Worm (Caenorhabditis elegans): ENCODE data around the gene ulp-2.
A peak's percentile ranks its signal among the peaks of the same experiment; 100 is the strongest.
"Not testable (repeated sequence)": the region's sequence is repeated elsewhere in the genome, so short reads cannot be mapped to it uniquely, and the experiment has no call there.

Gene ulp-2

DNA sequence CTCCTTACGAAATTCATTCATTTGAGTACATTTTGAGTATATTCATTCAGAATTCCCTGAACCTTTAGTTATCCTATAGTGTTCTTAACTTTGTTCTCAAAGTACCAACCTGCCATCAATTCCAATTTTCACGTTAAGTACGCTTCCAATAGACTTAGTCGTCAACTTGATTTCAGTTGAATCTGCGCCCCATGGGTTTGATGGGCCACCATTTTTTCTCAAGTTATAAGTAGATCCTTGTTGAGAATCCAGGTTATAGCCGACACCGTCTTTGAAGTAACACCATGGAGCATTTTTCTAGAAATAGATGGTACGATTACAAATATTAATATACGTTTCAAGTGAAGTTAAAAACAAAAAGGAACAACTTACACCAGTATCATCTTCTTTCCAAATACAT is 34.9 kb downstream of the ulp-2 start:
- TF ChIP-seq unc-62 (GFP tag; optimal IDR thresholded peaks at IDR 0.05 in 1 of 2): peak in 1 of 2 experiments; percentile 96
- no peak for TF ChIP-seq unc-62 (tag; optimal IDR thresholded peaks at IDR 0.05)
- TF ChIP-seq aha-1 (tag): peak; percentile 12
- no peak for TF ChIP-seq spr-1 (tag; optimal IDR thresholded peaks at IDR 0.05)

- TF ChIP-seq lin-13 (GFP tag; optimal IDR thresholded peaks at IDR 0.05) (no peak), R02D3.7 (tag; optimal IDR thresholded peaks at IDR 0.05) (no peak), pqm-1 (tag; optimal IDR thresholded peaks at IDR 0.05) (peak; percentile 63), dpl-1 (GFP tag; optimal IDR thresholded peaks at IDR 0.05) (no peak), nhr-28 (tag; optimal IDR thresholded peaks at IDR 0.05) (peak; percentile 17), D1046.2 (GFP tag; IDR thresholded peaks at IDR 0.05) (no peak), ces-1 (GFP tag; optimal IDR thresholded peaks at IDR 0.05) (no peak), dve-1 (tag; optimal IDR thresholded peaks at IDR 0.05; ENCODE audit: insufficient read depth) (peak; percentile 42), hlh-11 (tag; optimal IDR thresholded peaks at IDR 0.05) (peak; percentile 6)
Measured at ce11 chrII:4920608-4921007, 39.1 kb downstream of the ulp-2 start.

ce11 chrII:4918501-4919021 is 41.1 kb downstream of the ulp-2 start:
- TF ChIP-seq unc-62 (GFP tag; optimal IDR thresholded peaks at IDR 0.05 in 1 of 2) (peak in 1 of 2 experiments; percentile 62), unc-62 (tag; optimal IDR thresholded peaks at IDR 0.05) (no peak), ces-1 (GFP tag; optimal IDR thresholded peaks at IDR 0.05) (no peak)

DNA sequence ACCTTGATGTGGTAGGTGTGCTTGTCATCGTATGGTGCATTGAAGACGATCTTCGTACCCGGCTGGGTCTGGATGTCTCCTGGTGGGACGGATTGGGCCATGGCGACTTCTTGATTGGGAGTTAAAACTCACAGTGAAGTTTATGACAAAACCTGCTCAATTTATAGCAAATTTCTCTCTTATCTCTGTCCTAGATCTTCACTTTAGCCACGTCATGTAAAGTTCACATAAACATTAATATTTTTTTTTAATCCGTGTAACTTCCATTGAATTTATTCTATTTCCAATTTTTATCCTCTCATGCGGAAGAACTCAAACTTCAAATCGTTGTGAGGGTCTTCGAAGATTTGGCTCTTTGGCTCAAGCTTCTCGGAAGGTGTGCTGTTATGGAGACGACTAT is 43.2 kb downstream of the ulp-2 start, which contains the start of gene msp-31:
Gene msp-31, minus strand, starts transcription at position 101 of the 400 bp plus-strand sequence.
- TF ChIP-seq fos-1 (tag; optimal IDR thresholded peaks at IDR 0.05); Y5F2A.4 (GFP tag; optimal IDR thresholded peaks at IDR 0.05); zip-11 (GFP tag; IDR thresholded peaks at IDR 0.05): not testable (repeated sequence)

DNA sequence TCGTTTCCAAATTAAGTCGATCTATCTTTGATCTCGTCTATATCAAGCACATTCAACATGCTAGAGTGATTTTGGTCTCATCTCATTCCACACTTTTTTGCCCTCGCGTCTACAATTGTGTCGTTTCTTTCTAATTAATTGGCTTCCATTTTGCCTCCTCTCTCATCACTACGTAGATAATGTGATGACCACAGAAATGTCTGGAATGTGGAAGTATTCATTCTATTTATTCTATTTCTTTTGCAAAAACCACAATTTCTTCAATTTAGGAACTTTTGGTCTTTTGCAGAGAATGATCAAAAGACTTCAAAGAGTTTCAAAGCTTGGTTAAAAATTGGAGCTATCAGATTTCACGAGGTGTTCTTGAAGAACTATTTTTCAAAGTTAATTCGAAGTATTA is 44.1 kb downstream of the ulp-2 start:
- TF ChIP-seq aha-1 (tag) (peak; percentile 48), mes-2 (tag; optimal IDR thresholded peaks at IDR 0.05; ENCODE audit: poor library complexity, severe bottlenecking) (no peak), dmd-9 (GFP tag; IDR thresholded peaks at IDR 0.05) (no peak)

ce11 chrII:4914214-4914613 is 45.5 kb downstream of the ulp-2 start, which contains the start of gene R05F9.11:
Gene R05F9.11, minus strand, starts transcription at chrII:4914218.
- no peak for TF ChIP-seq egl-43 (GFP tag; IDR thresholded peaks at IDR 0.05)
- no peak for TF ChIP-seq hmg-1.1 (GFP tag; IDR thresholded peaks at IDR 0.05)
- no peak for TF ChIP-seq mdl-1 (tag; optimal IDR thresholded peaks at IDR 0.05)
- peak in 1 of 2 experiments; percentile 58 for TF ChIP-seq lsy-2 (tag; optimal IDR thresholded peaks at IDR 0.05)
- TF ChIP-seq mxl-3 (GFP tag; optimal IDR thresholded peaks at IDR 0.05): no peak
- peak; percentile 10 for TF ChIP-seq F49E8.2 (tag; optimal IDR thresholded peaks at IDR 0.05; ENCODE audit: borderline replicate concordance)
- TF ChIP-seq gei-8 (GFP tag; optimal IDR thresholded peaks at IDR 0.05): no peak
- TF ChIP-seq lin-39 (tag; optimal IDR thresholded peaks at IDR 0.05): no peak
- TF ChIP-seq F26F4.8 (GFP tag; conservative IDR thresholded peaks at IDR 0.05): no peak
- no peak for TF ChIP-seq mxl-2 (GFP tag; conservative IDR thresholded peaks at IDR 0.05)
- TF ChIP-seq nhr-10 (tag; optimal IDR thresholded peaks at IDR 0.05): no peak
- no peak for TF ChIP-seq spr-3 (GFP tag; optimal IDR thresholded peaks at IDR 0.05)
- TF ChIP-seq duxl-1 (tag; optimal IDR thresholded peaks at IDR 0.05; ENCODE audit: poor library complexity): no peak
- TF ChIP-seq unc-130 (GFP tag; optimal IDR thresholded peaks at IDR 0.05): peak; percentile 10
- no peak for TF ChIP-seq daf-19 (GFP tag; conservative IDR thresholded peaks at IDR 0.05)
